Worm (Caenorhabditis elegans): ENCODE data around the gene fbxa-105.
"Not testable (repeated sequence)": the region's sequence is repeated elsewhere in the genome, so short reads cannot be mapped to it uniquely, and the experiment has no call there.

The fbxa-105 gene

DNA sequence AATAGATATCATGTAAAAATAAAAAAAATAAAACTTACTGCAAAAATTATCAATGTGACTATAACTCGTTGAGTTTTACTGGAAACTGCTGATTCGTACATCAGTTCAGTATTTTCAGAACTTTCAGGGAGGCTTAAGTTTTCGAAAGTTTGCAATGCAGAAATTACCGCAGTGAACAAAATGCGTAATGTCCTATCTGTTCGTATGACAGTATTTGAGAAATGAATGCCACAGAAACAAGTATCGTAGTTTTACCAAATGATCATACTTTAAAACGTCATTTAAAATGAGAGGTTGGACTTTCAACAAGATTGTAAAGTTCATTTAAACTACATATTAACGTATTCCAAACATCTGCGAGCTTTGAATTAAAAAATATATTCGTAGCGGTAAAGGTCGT lies 35.1 kb downstream of the fbxa-105 start, which contains the start of gene C03G6.21:
TSS of gene C03G6.21 (minus strand) at position 101 of the 400 bp plus-strand sequence.
- TF ChIP-seq mml-1 (tag; optimal IDR thresholded peaks at IDR 0.05), result no peak
- TF ChIP-seq sea-2 (GFP tag; optimal IDR thresholded peaks at IDR 0.05), result no peak
- TF ChIP-seq ceh-82 (tag; optimal IDR thresholded peaks at IDR 0.05), result no peak
- TF ChIP-seq ZK546.5 (tag; optimal IDR thresholded peaks at IDR 0.05), result no peak

DNA sequence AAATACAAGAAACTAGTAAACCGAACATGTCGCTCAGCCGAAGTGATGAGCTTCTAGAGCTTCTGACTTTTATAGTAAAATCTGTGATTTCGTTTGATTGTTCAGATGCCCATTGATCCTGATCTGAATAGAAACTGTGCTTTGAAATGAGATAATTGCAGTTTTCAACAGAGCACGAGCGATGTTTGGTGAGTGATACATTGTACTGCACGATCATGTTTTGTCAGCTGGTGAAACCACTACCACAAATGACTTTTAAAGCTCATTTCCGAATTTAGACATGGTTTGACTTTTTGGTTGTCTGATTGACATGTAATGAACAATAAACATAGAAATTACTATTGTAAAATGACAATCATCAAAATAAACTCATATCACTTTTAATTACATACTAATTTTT lies 36.4 kb downstream of the fbxa-105 start, which contains the start of gene tag-293:
TSS of gene tag-293 (minus strand) at position 101 of the 400 bp plus-strand sequence.
- no peak for TF ChIP-seq unc-62 (GFP tag; optimal IDR thresholded peaks at IDR 0.05)
- no peak for TF ChIP-seq snpc-4 (tag; optimal IDR thresholded peaks at IDR 0.05)
- no peak for TF ChIP-seq fkh-2 (tag; optimal IDR thresholded peaks at IDR 0.05)
- no peak for TF ChIP-seq elt-3 (tag; optimal IDR thresholded peaks at IDR 0.05)
- no peak for TF ChIP-seq ceh-16 (tag; optimal IDR thresholded peaks at IDR 0.05)
- TF ChIP-seq ztf-11 (tag; optimal IDR thresholded peaks at IDR 0.05), result no peak
- no peak for TF ChIP-seq nhr-43 (tag; optimal IDR thresholded peaks at IDR 0.05; ENCODE audit: poor library complexity, severe bottlenecking)
- no peak for TF ChIP-seq nhr-25 (tag; optimal IDR thresholded peaks at IDR 0.05)
- no peak for TF ChIP-seq ZK546.5 (tag; optimal IDR thresholded peaks at IDR 0.05)
- TF ChIP-seq lin-39 (tag; optimal IDR thresholded peaks at IDR 0.05), result no peak
- no peak for TF ChIP-seq skn-1 (tag; optimal IDR thresholded peaks at IDR 0.05)
- TF ChIP-seq egl-5 (tag; optimal IDR thresholded peaks at IDR 0.05), result no peak
- TF ChIP-seq nhr-237 (tag; optimal IDR thresholded peaks at IDR 0.05), result no peak
- TF ChIP-seq fos-1 (tag; optimal IDR thresholded peaks at IDR 0.05), result no peak
- no peak for TF ChIP-seq zag-1 (tag; optimal IDR thresholded peaks at IDR 0.05)
- TF ChIP-seq unc-39 (tag; optimal IDR thresholded peaks at IDR 0.05), result no peak
- no peak for TF ChIP-seq nhr-11 (tag; optimal IDR thresholded peaks at IDR 0.05)

DNA sequence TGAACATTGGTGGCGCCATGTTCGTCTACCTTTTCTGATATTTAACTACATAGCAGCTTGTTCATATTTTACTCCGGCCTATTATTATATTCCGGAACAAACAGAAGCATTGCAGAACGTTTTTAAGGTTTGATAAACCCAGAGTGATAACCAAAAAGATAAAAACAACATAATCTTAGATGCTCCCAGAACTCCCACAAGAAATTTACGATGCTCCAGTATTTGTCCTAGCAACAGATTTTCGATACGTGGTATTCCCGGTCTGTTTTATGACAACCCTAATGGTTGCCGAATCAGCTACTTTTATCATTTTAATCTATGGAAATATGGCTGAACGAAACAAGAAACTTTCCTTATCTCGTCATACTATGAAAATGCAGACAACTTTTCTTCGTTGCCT lies 38.2 kb downstream of the fbxa-105 start:
- TF ChIP-seq lin-39 (tag; optimal IDR thresholded peaks at IDR 0.05) (no peak), mml-1 (tag; optimal IDR thresholded peaks at IDR 0.05) (no peak), ztf-11 (tag; optimal IDR thresholded peaks at IDR 0.05) (no peak)

DNA sequence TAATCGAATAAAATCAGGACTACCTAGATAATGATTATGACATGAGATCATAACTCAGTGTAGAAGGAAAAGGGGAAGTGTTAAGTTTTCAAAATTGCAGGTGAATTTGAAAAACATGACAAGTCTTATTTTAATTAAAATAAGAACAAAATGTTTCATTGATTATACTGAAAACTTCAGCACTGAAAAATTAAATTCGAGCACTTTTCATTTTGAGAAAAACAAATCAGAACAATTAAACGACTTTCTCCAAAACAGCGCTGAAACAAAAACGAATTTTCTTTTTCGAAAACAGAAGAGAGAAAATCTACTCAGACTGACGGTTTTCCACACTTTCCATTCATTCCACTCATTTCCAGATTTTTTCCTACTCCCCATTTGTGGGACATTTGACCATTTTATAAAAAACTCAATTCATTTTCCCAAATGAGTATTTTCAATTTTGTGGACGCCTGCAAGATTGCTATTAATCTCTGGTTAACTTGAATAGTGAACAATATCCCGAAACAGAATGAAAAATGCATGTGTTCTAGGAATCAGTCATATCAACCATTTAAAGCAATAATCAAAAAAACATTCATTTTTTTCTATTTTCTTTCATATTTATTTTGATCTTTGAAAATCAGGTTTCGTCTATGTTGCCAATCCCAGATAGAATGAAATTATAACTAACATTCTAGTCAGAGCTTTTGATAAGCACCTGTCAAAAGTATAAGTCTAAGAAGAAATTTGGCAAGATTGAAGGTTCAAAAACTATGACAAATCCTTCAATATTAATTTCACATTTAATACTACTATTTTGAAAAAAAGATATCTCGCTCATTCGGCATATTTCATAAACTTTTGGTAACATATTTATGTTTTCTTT lies 39.4 kb downstream of the fbxa-105 start, which contains the start of the genes srh-231 and srh-275:
TSS of gene srh-231 (minus strand) at position 51 of the 868 bp plus-strand sequence.
TSS of gene srh-275 (plus strand) at position 818 of the 868 bp plus-strand sequence.
- no peak for TF ChIP-seq mdl-1 (tag; optimal IDR thresholded peaks at IDR 0.05)
- TF ChIP-seq nhr-77 (tag; optimal IDR thresholded peaks at IDR 0.05), result no peak
- no peak for TF ChIP-seq hmg-11 (tag; optimal IDR thresholded peaks at IDR 0.05)

DNA sequence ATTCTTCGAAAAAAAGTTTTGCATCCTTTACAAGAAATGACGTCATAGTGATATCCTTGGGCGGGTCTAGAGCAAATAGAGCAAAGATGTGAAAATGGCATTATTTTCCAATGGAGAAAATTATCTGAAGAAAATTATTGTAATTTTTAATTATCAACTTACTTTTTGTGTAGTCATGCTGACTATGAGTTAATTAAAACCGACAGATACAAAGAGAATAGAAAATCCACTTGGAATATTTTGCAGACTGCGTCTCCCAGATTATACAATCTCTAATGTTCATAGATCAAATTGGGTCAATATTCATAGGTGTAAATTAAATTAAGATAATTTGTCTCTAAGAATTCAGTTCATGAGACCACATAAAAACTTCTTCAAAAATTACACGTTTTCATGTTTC lies 42.3 kb downstream of the fbxa-105 start, which contains the start of gene nhr-149:
TSS of gene nhr-149 (minus strand) at position 101 of the 400 bp plus-strand sequence.
- no peak for TF ChIP-seq jun-1 (tag; optimal IDR thresholded peaks at IDR 0.05)

DNA sequence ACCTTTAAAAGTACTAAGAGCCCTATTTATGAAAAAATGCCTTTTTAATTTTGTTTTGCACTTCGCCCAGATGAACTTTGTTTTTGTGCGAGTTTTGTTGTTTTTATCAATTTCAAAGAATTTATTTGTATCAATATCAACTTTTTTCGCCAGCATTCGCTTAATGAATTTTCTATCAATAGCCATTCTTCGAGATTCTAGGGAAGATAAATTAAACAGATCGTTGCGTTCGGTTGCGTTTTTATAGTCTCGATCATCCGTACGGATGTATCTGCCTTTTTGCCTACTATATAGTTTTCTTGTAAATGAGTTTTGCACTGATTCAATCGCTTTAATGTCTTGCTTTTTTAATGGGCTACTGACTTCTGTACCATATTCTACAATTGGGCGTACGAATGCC lies 46.3 kb downstream of the fbxa-105 start, which contains the start of gene nhr-147:
TSS of gene nhr-147 (plus strand) at position 301 of the 400 bp plus-strand sequence.
- TF ChIP-seq nhr-23 (tag; optimal IDR thresholded peaks at IDR 0.05); egl-5 (tag; optimal IDR thresholded peaks at IDR 0.05); nhr-43 (tag; optimal IDR thresholded peaks at IDR 0.05; ENCODE audit: poor library complexity, severe bottlenecking): not testable (repeated sequence)

DNA sequence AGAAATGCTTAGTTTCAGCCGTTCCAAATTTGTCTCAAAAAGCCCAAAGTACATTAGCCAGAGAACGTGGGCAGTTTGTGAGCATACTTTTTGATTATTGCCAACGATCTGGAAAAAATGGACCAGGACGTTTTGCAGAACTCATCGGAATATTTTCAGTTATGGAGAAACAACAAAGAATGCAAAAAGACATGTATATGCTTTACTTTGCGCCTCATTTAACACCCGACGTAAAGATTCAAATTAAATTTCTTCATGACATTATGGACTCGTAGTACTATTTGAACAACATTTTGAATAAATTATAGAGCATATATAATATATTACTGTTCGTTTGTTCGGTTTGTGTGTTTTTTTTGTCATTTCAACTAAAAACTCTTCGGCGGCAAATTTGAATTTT lies 48.3 kb downstream of the fbxa-105 start, which contains the start of gene srh-244:
TSS of gene srh-244 (plus strand) at position 301 of the 400 bp plus-strand sequence.
- TF ChIP-seq nhr-43 (tag; optimal IDR thresholded peaks at IDR 0.05; ENCODE audit: poor library complexity, severe bottlenecking) (no peak), sea-2 (GFP tag; optimal IDR thresholded peaks at IDR 0.05) (no peak), fos-1 (tag; optimal IDR thresholded peaks at IDR 0.05) (no peak)

DNA sequence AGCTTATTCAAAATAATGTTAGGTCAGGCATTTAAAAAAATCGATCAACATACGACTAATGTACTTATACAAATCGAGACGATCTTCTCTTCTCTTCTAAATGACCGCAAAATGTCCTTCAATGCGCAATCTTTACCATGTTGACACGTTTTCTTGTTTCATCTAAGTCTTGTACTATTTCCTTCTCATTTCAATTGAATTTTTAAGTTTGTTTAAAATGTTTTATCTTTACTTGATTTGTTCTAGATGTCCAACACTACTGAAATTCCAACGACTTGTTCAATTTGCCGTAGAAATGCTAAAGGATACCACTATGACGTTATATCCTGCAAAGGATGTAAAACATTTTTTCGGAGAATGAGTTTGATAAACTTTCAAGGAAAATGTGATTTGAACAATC lies 49.9 kb downstream of the fbxa-105 start, which contains the start of the genes nhr-263 and nhr-148:
TSS of gene nhr-263 (minus strand) at position 101 of the 400 bp plus-strand sequence.
TSS of gene nhr-148 (plus strand) at position 215 of the 400 bp plus-strand sequence.
- TF ChIP-seq nhr-25 (tag; optimal IDR thresholded peaks at IDR 0.05), result peak; percentile 43
- no peak for TF ChIP-seq skn-1 (tag; optimal IDR thresholded peaks at IDR 0.05)
